Fruit fly (Drosophila melanogaster) whole organism, wandering third instar larva: ENCODE data around the gene Abd-B.

Experiments
- Abd-B ChIP-seq: fragments of >200 bp; optimal IDR thresholded peaks from 2 replicates; lab custom pipeline; 2017; ENCODE audit warnings: missing biosample characterization, missing genetic modification characterization
- CG32264 ChIP-seq: fragments of 200-800 bp; sonication (Bioruptor generic); optimal IDR thresholded peaks from 2 replicates; lab custom pipeline; 2016; ENCODE audit warnings: missing biosample characterization, missing genetic modification characterization
- CG9705 ChIP-seq: fragments of 200-800 bp; sonication (Bioruptor generic); optimal IDR thresholded peaks from 2 replicates; lab custom pipeline; 2018; ENCODE audit warnings: missing biosample characterization, mild to moderate bottlenecking, missing genetic modification characterization
- CrebA ChIP-seq: fragments of 200-800 bp; sonication (Bioruptor generic); optimal IDR thresholded peaks from 2 replicates; lab custom pipeline; 2016; ENCODE audit warnings: missing biosample characterization, mild to moderate bottlenecking, missing genetic modification characterization, borderline replicate concordance
- Dfd ChIP-seq: fragments of >200 bp; optimal IDR thresholded peaks from 2 replicates; lab custom pipeline; 2017; ENCODE audit warnings: missing biosample characterization, missing genetic modification characterization
- Dif ChIP-seq: fragments of 200-275, 200-300 bp; sonication (Bioruptor generic); optimal IDR thresholded peaks from 2 replicates; lab custom pipeline; 2018; ENCODE audit warnings: missing biosample characterization, missing genetic modification characterization; ENCODE audit not compliant: partially characterized antibody
- GATAd ChIP-seq: sonication (Bioruptor generic); optimal IDR thresholded peaks from 2 replicates; lab custom pipeline; 2016; ENCODE audit warnings: missing biosample characterization, missing genetic modification characterization
- HLH106 ChIP-seq: fragments of 200-800 bp; optimal IDR thresholded peaks from 3 replicates; lab custom pipeline; 2019; ENCODE audit warnings: missing biosample characterization, mild to moderate bottlenecking, missing genetic modification characterization, moderate library complexity
- Hnf4 ChIP-seq: fragments of 200-800 bp; sonication (Bioruptor generic); optimal IDR thresholded peaks from 2 replicates; lab custom pipeline; 2016; ENCODE audit warnings: missing biosample characterization, mild to moderate bottlenecking, missing genetic modification characterization
- Hr83 ChIP-seq: fragments of 200-300 bp; sonication (Bioruptor generic); optimal IDR thresholded peaks from 2 replicates; lab custom pipeline; 2016; ENCODE audit warnings: missing biosample characterization, mild to moderate bottlenecking, missing genetic modification characterization, moderate library complexity; ENCODE audit not compliant: poor library complexity, severe bottlenecking
- Jra ChIP-seq: sonication (Bioruptor generic); optimal IDR thresholded peaks from 2 replicates; lab custom pipeline; 2016; ENCODE audit warnings: missing biosample characterization, missing genetic modification characterization
- Mio ChIP-seq: sonication (Bioruptor generic); optimal IDR thresholded peaks from 2 replicates; lab custom pipeline; 2016; ENCODE audit warnings: missing biosample characterization, missing genetic modification characterization
- Myc ChIP-seq: fragments of >200 bp; optimal IDR thresholded peaks from 2 replicates; lab custom pipeline; 2017
- N ChIP-seq: fragments of >200 bp; optimal IDR thresholded peaks from 2 replicates; lab custom pipeline; 2018; ENCODE audit warnings: missing biosample characterization, missing external identifiers, missing genetic modification characterization
- OdsH ChIP-seq: fragments of 200-800 bp; sonication (Bioruptor generic); optimal IDR thresholded peaks from 2 replicates; lab custom pipeline; 2016; ENCODE audit warnings: missing biosample characterization, mild to moderate bottlenecking, missing genetic modification characterization
- Rel ChIP-seq, 2 experiments: fragments of 200-800 bp; sonication (Bioruptor generic) in 1 of 2; optimal IDR thresholded peaks; 2 replicates in 1 of 2; 3 replicates in 1 of 2; lab custom pipeline; 2016 to 2019; ENCODE audit warnings: mild to moderate bottlenecking in 2 of 2, missing biosample characterization in 2 of 2, missing genetic modification characterization in 2 of 2, moderate library complexity in 1 of 2
- Sp1 ChIP-seq: fragments of 200-800 bp; sonication (Bioruptor generic); optimal IDR thresholded peaks from 3 replicates; lab custom pipeline; 2019; ENCODE audit warnings: missing biosample characterization, mild to moderate bottlenecking, missing genetic modification characterization, moderate library complexity
- Vsx2 ChIP-seq: fragments of 200-300, 225-300 bp; sonication (Bioruptor generic); optimal IDR thresholded peaks from 2 replicates; lab custom pipeline; 2018; ENCODE audit warnings: missing biosample characterization, missing genetic modification characterization; ENCODE audit not compliant: partially characterized antibody
- br ChIP-seq: fragments of 200-800 bp; sonication (Bioruptor generic); optimal IDR thresholded peaks from 2 replicates; lab custom pipeline; 2016; ENCODE audit warnings: missing biosample characterization, missing genetic modification characterization
- dl ChIP-seq, 2 experiments: fragments of 175-275, 200-275 bp in 1 of 2; fragments of 200-275 bp in 1 of 2; sonication (Bioruptor generic); optimal IDR thresholded peaks; lab custom pipeline; 2018; ENCODE audit warnings: mild to moderate bottlenecking in 2 of 2, missing biosample characterization in 2 of 2, missing genetic modification characterization in 2 of 2, moderate library complexity in 2 of 2; ENCODE audit not compliant: partially characterized antibody in 2 of 2, insufficient read depth in 1 of 2
- dmrt93B ChIP-seq: fragments of 200-800 bp; sonication (Bioruptor generic); optimal IDR thresholded peaks from 2 replicates; lab custom pipeline; 2018; ENCODE audit warnings: missing biosample characterization, mild to moderate bottlenecking, missing genetic modification characterization
- dsf ChIP-seq: sonication (Bioruptor generic); optimal IDR thresholded peaks from 2 replicates; lab custom pipeline; 2016; ENCODE audit warnings: missing biosample characterization, missing genetic modification characterization, borderline replicate concordance
- ey ChIP-seq: fragments of 200-800 bp; sonication (Bioruptor generic); optimal IDR thresholded peaks from 2 replicates; lab custom pipeline; 2016; ENCODE audit warnings: missing biosample characterization, missing genetic modification characterization
- foxo ChIP-seq, 2 experiments: fragments of 200-800 bp; sonication (Bioruptor generic); optimal IDR thresholded peaks; 2 replicates in 1 of 2; 3 replicates in 1 of 2; lab custom pipeline; 2016 to 2017; ENCODE audit warnings: missing biosample characterization in 2 of 2, missing genetic modification characterization in 2 of 2
- fru ChIP-seq: fragments of 200-800 bp; sonication (Bioruptor generic); optimal IDR thresholded peaks from 3 replicates; lab custom pipeline; 2016; ENCODE audit warnings: missing biosample characterization, mild to moderate bottlenecking, missing genetic modification characterization
- h ChIP-seq: fragments of 200-800 bp; sonication (Bioruptor generic); optimal IDR thresholded peaks from 3 replicates; lab custom pipeline; 2016; ENCODE audit warnings: missing biosample characterization, mild to moderate bottlenecking, missing genetic modification characterization
- jim ChIP-seq: fragments of 175-275, 200-325 bp; sonication (Bioruptor generic); optimal IDR thresholded peaks from 2 replicates; lab custom pipeline; 2016; ENCODE audit warnings: missing biosample characterization, mild to moderate bottlenecking, missing genetic modification characterization
- lola ChIP-seq: fragments of >200 bp; optimal IDR thresholded peaks from 2 replicates; lab custom pipeline; 2017; ENCODE audit warnings: missing biosample characterization, missing genetic modification characterization
- pan ChIP-seq: fragments of >200 bp; optimal IDR thresholded peaks from 2 replicates; lab custom pipeline; 2017
- psq ChIP-seq: fragments of 200-800 bp; sonication (Bioruptor generic); optimal IDR thresholded peaks from 3 replicates; lab custom pipeline; 2017; ENCODE audit warnings: missing biosample characterization, mild to moderate bottlenecking, missing genetic modification characterization, moderate library complexity
- rgr ChIP-seq: fragments of 200-800 bp; sonication (Bioruptor generic); optimal IDR thresholded peaks from 3 replicates; lab custom pipeline; 2016; ENCODE audit warnings: missing biosample characterization, mild to moderate bottlenecking, missing genetic modification characterization
- sage ChIP-seq: fragments of 200-800 bp; sonication (Bioruptor generic); optimal IDR thresholded peaks from 2 replicates; lab custom pipeline; 2016; ENCODE audit warnings: missing biosample characterization, mild to moderate bottlenecking, missing genetic modification characterization
- sv ChIP-seq: fragments of 200-800 bp; sonication (Bioruptor generic); optimal IDR thresholded peaks from 3 replicates; lab custom pipeline; 2016; ENCODE audit warnings: missing biosample characterization, missing genetic modification characterization
- woc ChIP-seq: sonication (Bioruptor generic); optimal IDR thresholded peaks from 2 replicates; lab custom pipeline; 2016; ENCODE audit warnings: missing biosample characterization, mild to moderate bottlenecking, missing genetic modification characterization

Abd-B gene

dm6 chr3R:16969361-16970355 is 2.4 kb downstream of the Abd-B start:
- no peak for TF ChIP-seq GATAd
- no peak for TF ChIP-seq pan (lab: Kevin White, UChicago)
- no peak for TF ChIP-seq fru (GFP tag; lab: Kevin White, UChicago)
- no peak for TF ChIP-seq h (GFP tag; lab: Kevin White, UChicago)
- TF ChIP-seq psq (GFP tag; lab: Kevin White, UChicago), result no peak
- TF ChIP-seq Mio, result no peak
- no peak for TF ChIP-seq lola
- TF ChIP-seq rgr (GFP tag; lab: Kevin White, UChicago), result no peak
- peak; percentile 93 for TF ChIP-seq Myc
- TF ChIP-seq Dif, result no peak
- no peak for TF ChIP-seq dsf (GFP tag; lab: Kevin White, UChicago)
- TF ChIP-seq woc (GFP tag; lab: Kevin White, UChicago), result peak; percentile 64
- no peak for TF ChIP-seq Rel (GFP tag; optimal IDR thresholded peaks at IDR 0.05; lab: Kevin White, UChicago)
- TF ChIP-seq Rel (tag; optimal IDR thresholded peaks at IDR 0.05; lab: Kevin White, UChicago), result no peak
- no peak for TF ChIP-seq sage (GFP tag; lab: Kevin White, UChicago)
- peak; percentile 14 for TF ChIP-seq Hnf4 (GFP tag; lab: Kevin White, UChicago)
- TF ChIP-seq sv, result peak; percentile 38
- TF ChIP-seq Dfd (GFP tag; lab: Kevin White, UChicago), result no peak
- TF ChIP-seq HLH106 (tag; lab: Kevin White, UChicago), result peak; percentile 69
- TF ChIP-seq ey (GFP tag; lab: Kevin White, UChicago), result no peak
- no peak for TF ChIP-seq Abd-B (GFP tag; lab: Kevin White, UChicago)
- peak; percentile 52 for TF ChIP-seq Vsx2 (GFP tag; lab: Kevin White, UChicago)
- peak; percentile 35 for TF ChIP-seq OdsH
- no peak for TF ChIP-seq Sp1 (GFP tag; lab: Kevin White, UChicago)
- no peak for TF ChIP-seq CrebA (GFP tag; lab: Kevin White, UChicago)
- no peak for TF ChIP-seq br (GFP tag; lab: Kevin White, UChicago)
- no peak for TF ChIP-seq CG32264 (GFP tag; lab: Kevin White, UChicago)
- TF ChIP-seq foxo (GFP tag; optimal IDR thresholded peaks at IDR 0.05; lab: Kevin White, UChicago), result no peak
- TF ChIP-seq CG9705, result peak; percentile 44

- no peak for TF ChIP-seq Hnf4 (GFP tag; lab: Kevin White, UChicago)
- TF ChIP-seq Myc, result no peak
- TF ChIP-seq Mio, result no peak
- TF ChIP-seq rgr (GFP tag; lab: Kevin White, UChicago), result no peak
- TF ChIP-seq jim, result no peak
- no peak for TF ChIP-seq dl (GFP tag; optimal IDR thresholded peaks at IDR 0.05; lab: Kevin White, UChicago; ENCODE audit: insufficient read depth in 1 of 2, partially characterized antibody in 2 of 2)
- no peak for TF ChIP-seq Rel (GFP tag; optimal IDR thresholded peaks at IDR 0.05; lab: Kevin White, UChicago)
- TF ChIP-seq Rel (tag; optimal IDR thresholded peaks at IDR 0.05; lab: Kevin White, UChicago), result no peak
- no peak for TF ChIP-seq CrebA (GFP tag; lab: Kevin White, UChicago)
- no peak for TF ChIP-seq CG32264 (GFP tag; lab: Kevin White, UChicago)
These were observed 9.7 kb downstream of the Abd-B start for dm6 chr3R:16962303-16962702.

- TF ChIP-seq br (GFP tag; lab: Kevin White, UChicago) (no peak), rgr (GFP tag; lab: Kevin White, UChicago) (no peak), CG32264 (GFP tag; lab: Kevin White, UChicago) (no peak), HLH106 (tag; lab: Kevin White, UChicago) (no peak)
These were observed 11.8 kb downstream of the Abd-B start for dm6 chr3R:16960219-16960618.

- no peak for TF ChIP-seq CrebA (GFP tag; lab: Kevin White, UChicago)
- TF ChIP-seq Dfd (GFP tag; lab: Kevin White, UChicago), result no peak
- TF ChIP-seq OdsH, result peak; percentile 75
- peak; percentile 29 for TF ChIP-seq sv
- TF ChIP-seq dsf (GFP tag; lab: Kevin White, UChicago), result no peak
- TF ChIP-seq dmrt93B, result peak; percentile 54
- TF ChIP-seq Hr83 (GFP tag; lab: Kevin White, UChicago), result no peak
- no peak for TF ChIP-seq dl (GFP tag; optimal IDR thresholded peaks at IDR 0.05; lab: Kevin White, UChicago; ENCODE audit: insufficient read depth in 1 of 2, partially characterized antibody in 2 of 2)
- no peak for TF ChIP-seq Rel (GFP tag; optimal IDR thresholded peaks at IDR 0.05; lab: Kevin White, UChicago)
- no peak for TF ChIP-seq Rel (tag; optimal IDR thresholded peaks at IDR 0.05; lab: Kevin White, UChicago)
- peak in 1 of 2 experiments; percentile 73 for TF ChIP-seq foxo (GFP tag; optimal IDR thresholded peaks at IDR 0.05; lab: Kevin White, UChicago)
- no peak for TF ChIP-seq Dif
- TF ChIP-seq ey (GFP tag; lab: Kevin White, UChicago), result no peak
- no peak for TF ChIP-seq woc (GFP tag; lab: Kevin White, UChicago)
- TF ChIP-seq Sp1 (GFP tag; lab: Kevin White, UChicago), result peak; percentile 81
- TF ChIP-seq GATAd, result no peak
- TF ChIP-seq N (GFP tag; lab: Kevin White, UChicago), result no peak
- TF ChIP-seq HLH106 (tag; lab: Kevin White, UChicago), result peak; percentile 75
- no peak for TF ChIP-seq Jra (GFP tag; lab: Kevin White, UChicago)
- TF ChIP-seq psq (GFP tag; lab: Kevin White, UChicago), result peak; percentile 71
- no peak for TF ChIP-seq rgr (GFP tag; lab: Kevin White, UChicago)
- peak; percentile 87 for TF ChIP-seq Myc
- TF ChIP-seq fru (GFP tag; lab: Kevin White, UChicago), result peak; percentile 50
- TF ChIP-seq pan (lab: Kevin White, UChicago), result no peak
- no peak for TF ChIP-seq Mio
- TF ChIP-seq Hnf4 (GFP tag; lab: Kevin White, UChicago), result no peak
- TF ChIP-seq h (GFP tag; lab: Kevin White, UChicago), result no peak
These were observed 14.1 kb downstream of the Abd-B start for dm6 chr3R:16957759-16958536.
